Worm (Caenorhabditis elegans) whole organism, L1 larva: ENCODE results near the gene xol-1.

Experiments used
- C04F5.9 ChIP-seq: sonication (generic microtip); optimal IDR thresholded peaks from 2 replicates; lab custom pipeline; 2016; ENCODE audit warnings: missing genetic modification characterization, missing compliant biosample characterization
- C16A3.4 ChIP-seq: fragments of 150-350 bp; optimal IDR thresholded peaks from 2 replicates; lab custom pipeline; 2014; ENCODE audit warnings: missing biosample characterization, missing genetic modification characterization
- F16B12.6 ChIP-seq: fragments of 150-350 bp; optimal IDR thresholded peaks from 2 replicates; lab custom pipeline; 2014; ENCODE audit warnings: missing biosample characterization, missing genetic modification characterization
- alr-1 ChIP-seq: fragments of 200-800 bp; sonication (Bioruptor generic); optimal IDR thresholded peaks from 2 replicates; lab custom pipeline; 2018; ENCODE audit warnings: borderline replicate concordance, mild to moderate bottlenecking, missing genetic modification characterization, missing compliant biosample characterization
- aly-2 ChIP-seq: fragments of 150-350 bp; optimal IDR thresholded peaks from 2 replicates; lab custom pipeline; 2014; ENCODE audit warnings: missing biosample characterization, missing genetic modification characterization
- ama-1 ChIP-seq: fragments of 150-350 bp; optimal IDR thresholded peaks from 2 replicates; lab custom pipeline; 2014
- blmp-1 ChIP-seq: fragments of 150-350 bp; optimal IDR thresholded peaks from 2 replicates; lab custom pipeline; 2014; ENCODE audit warnings: missing biosample characterization, missing genetic modification characterization
- ceh-63 ChIP-seq: fragments of 200-800 bp; sonication (Bioruptor generic); optimal IDR thresholded peaks from 2 replicates; lab custom pipeline; 2018; ENCODE audit warnings: mild to moderate bottlenecking, missing genetic modification characterization, missing compliant biosample characterization
- ceh-88 ChIP-seq: fragments of 200-800 bp; sonication (Bioruptor generic); IDR thresholded peaks from 2 replicates; pipeline ENCODE4 v1.3.6; 2022; ENCODE audit warnings: missing genetic modification characterization, missing compliant biosample characterization
- dsc-1 ChIP-seq: sonication (generic microtip); optimal IDR thresholded peaks from 2 replicates; lab custom pipeline; 2016; ENCODE audit warnings: mild to moderate bottlenecking, missing genetic modification characterization, missing compliant biosample characterization
- efl-3 ChIP-seq: fragments of 200-800 bp; sonication (Bioruptor generic); optimal IDR thresholded peaks from 2 replicates; lab custom pipeline; 2018; ENCODE audit warnings: mild to moderate bottlenecking, missing genetic modification characterization, missing compliant biosample characterization
- ets-5 ChIP-seq: fragments of 200-800 bp; sonication (Bioruptor generic); IDR thresholded peaks from 2 replicates; pipeline ENCODE4 v1.3.6; 2022; ENCODE audit warnings: missing genetic modification characterization, missing compliant biosample characterization
- fkh-10 ChIP-seq: sonication (generic microtip); optimal IDR thresholded peaks from 2 replicates; lab custom pipeline; 2017; ENCODE audit warnings: missing biosample characterization, missing genetic modification reagents, missing genetic modification characterization
- fkh-4 ChIP-seq: sonication (generic microtip); optimal IDR thresholded peaks from 2 replicates; lab custom pipeline; 2016; ENCODE audit warnings: missing compliant biosample characterization, missing genetic modification characterization, borderline replicate concordance
- fkh-8 ChIP-seq: sonication (generic microtip); optimal IDR thresholded peaks from 2 replicates; lab custom pipeline; 2016; ENCODE audit warnings: mild to moderate bottlenecking, missing genetic modification characterization, missing compliant biosample characterization
- hlh-17 ChIP-seq: fragments of 200-800 bp; sonication (Bioruptor generic); optimal IDR thresholded peaks from 2 replicates; lab custom pipeline; 2018; ENCODE audit warnings: missing genetic modification characterization, mild to moderate bottlenecking, missing compliant biosample characterization, moderate library complexity, borderline replicate concordance
- hlh-4 ChIP-seq: sonication (generic microtip); optimal IDR thresholded peaks from 2 replicates; lab custom pipeline; 2016; ENCODE audit warnings: mild to moderate bottlenecking, missing genetic modification characterization, missing compliant biosample characterization
- hpl-2 ChIP-seq: fragments of 150-350 bp; optimal IDR thresholded peaks from 2 replicates; lab custom pipeline; 2014; ENCODE audit warnings: missing biosample characterization, missing genetic modification reagents, missing genetic modification characterization
- jun-1 ChIP-seq: fragments of 150-350 bp; optimal IDR thresholded peaks from 2 replicates; lab custom pipeline; 2014; ENCODE audit warnings: missing biosample characterization, missing genetic modification reagents, missing genetic modification characterization
- lin-13 ChIP-seq: fragments of 150-350 bp; optimal IDR thresholded peaks from 2 replicates; lab custom pipeline; 2014; ENCODE audit warnings: missing biosample characterization, missing genetic modification reagents, missing genetic modification characterization
- lin-14 ChIP-seq: fragments of 200-800 bp; sonication (Bioruptor generic); optimal IDR thresholded peaks from 2 replicates; lab custom pipeline; 2018; ENCODE audit warnings: mild to moderate bottlenecking, missing genetic modification characterization, moderate library complexity, missing compliant biosample characterization
- lin-15B ChIP-seq: fragments of 150-350 bp; sonication (generic microtip); optimal IDR thresholded peaks from 3 replicates; lab custom pipeline; 2014; ENCODE audit warnings: missing biosample characterization, missing genetic modification characterization
- lin-35 ChIP-seq, 2 experiments: fragments of 150-350 bp; optimal IDR thresholded peaks; 2 replicates each; lab custom pipeline; 2014; ENCODE audit warnings: missing biosample characterization in 2 of 2, missing genetic modification characterization in 2 of 2, missing genetic modification reagents in 2 of 2
- lin-39 ChIP-seq: fragments of 150-350 bp; optimal IDR thresholded peaks from 2 replicates; lab custom pipeline; 2014; ENCODE audit warnings: missing biosample characterization, missing genetic modification reagents, missing genetic modification characterization
- mdl-1 ChIP-seq, 2 experiments: fragments of 150-350 bp; optimal IDR thresholded peaks; 2 replicates each; lab custom pipeline; 2014 to 2017; ENCODE audit warnings: missing biosample characterization in 2 of 2, missing genetic modification characterization in 2 of 2, inconsistent platforms in 1 of 2
- mef-2 ChIP-seq: fragments of 150-350 bp; optimal IDR thresholded peaks from 2 replicates; lab custom pipeline; 2014; ENCODE audit warnings: missing biosample characterization, missing genetic modification characterization
- mep-1 ChIP-seq: fragments of 150-350 bp; optimal IDR thresholded peaks from 2 replicates; lab custom pipeline; 2014; ENCODE audit warnings: missing biosample characterization, missing genetic modification characterization
- nhr-11 ChIP-seq: fragments of 150-350 bp; optimal IDR thresholded peaks from 2 replicates; lab custom pipeline; 2014; ENCODE audit warnings: missing biosample characterization, missing genetic modification characterization
- nhr-12 ChIP-seq: sonication (generic microtip); optimal IDR thresholded peaks from 2 replicates; lab custom pipeline; 2017; ENCODE audit warnings: missing biosample characterization, missing genetic modification characterization
- nhr-237 ChIP-seq: fragments of 150-350 bp; optimal IDR thresholded peaks from 2 replicates; lab custom pipeline; 2014; ENCODE audit warnings: missing biosample characterization, missing genetic modification characterization
- nhr-28 ChIP-seq: fragments of 150-350 bp; optimal IDR thresholded peaks from 2 replicates; lab custom pipeline; 2014; ENCODE audit warnings: missing biosample characterization, missing genetic modification characterization
- nhr-71 ChIP-seq: sonication (generic microtip); optimal IDR thresholded peaks from 2 replicates; lab custom pipeline; 2016; ENCODE audit warnings: mild to moderate bottlenecking, missing genetic modification characterization, moderate library complexity, missing compliant biosample characterization
- nhr-76 ChIP-seq: sonication (generic microtip); optimal IDR thresholded peaks from 2 replicates; lab custom pipeline; 2017; ENCODE audit warnings: missing biosample characterization, missing genetic modification characterization
- nhr-77 ChIP-seq: fragments of 150-350 bp; optimal IDR thresholded peaks from 2 replicates; lab custom pipeline; 2014; ENCODE audit warnings: missing biosample characterization, missing genetic modification characterization
- nhr-85 ChIP-seq: sonication (generic microtip); peaks from one replicate; lab custom pipeline; 2016; ENCODE audit warnings: missing genetic modification characterization, inconsistent platforms, missing compliant biosample characterization
- pag-3 ChIP-seq: sonication (generic microtip); optimal IDR thresholded peaks from 2 replicates; lab custom pipeline; 2017; ENCODE audit warnings: missing genetic modification characterization, mild to moderate bottlenecking, missing compliant biosample characterization, antibody characterized with exemption, borderline replicate concordance; ENCODE audit not compliant: insufficient read depth
- rnt-1 ChIP-seq: sonication (generic microtip); optimal IDR thresholded peaks from 2 replicates; lab custom pipeline; 2016; ENCODE audit warnings: mild to moderate bottlenecking, missing genetic modification characterization, moderate library complexity, missing compliant biosample characterization
- skn-1 ChIP-seq: fragments of 150-350 bp; optimal IDR thresholded peaks from 2 replicates; lab custom pipeline; 2014; ENCODE audit warnings: missing biosample characterization, missing genetic modification characterization
- snu-23 ChIP-seq: sonication (generic microtip); optimal IDR thresholded peaks from 2 replicates; lab custom pipeline; 2016; ENCODE audit warnings: missing genetic modification characterization, missing compliant biosample characterization
- sox-4 ChIP-seq: sonication (generic microtip); optimal IDR thresholded peaks from 2 replicates; lab custom pipeline; 2016; ENCODE audit warnings: missing genetic modification characterization, missing compliant biosample characterization
- sptf-1 ChIP-seq: fragments of 150-350 bp; optimal IDR thresholded peaks from 2 replicates; lab custom pipeline; 2014; ENCODE audit warnings: missing biosample characterization, missing genetic modification characterization
- swsn-7 ChIP-seq: sonication (generic microtip); optimal IDR thresholded peaks from 2 replicates; lab custom pipeline; 2016; ENCODE audit warnings: missing genetic modification characterization, missing compliant biosample characterization
- tlp-1 ChIP-seq: fragments of 150-350 bp; optimal IDR thresholded peaks from 2 replicates; lab custom pipeline; 2014; ENCODE audit warnings: missing biosample characterization, missing genetic modification characterization
- unc-130 ChIP-seq: fragments of 150-350 bp; optimal IDR thresholded peaks from 2 replicates; lab custom pipeline; 2017; ENCODE audit warnings: missing biosample characterization, missing genetic modification characterization, inconsistent platforms
- unc-62 ChIP-seq: fragments of 150-350 bp; optimal IDR thresholded peaks from 2 replicates; lab custom pipeline; 2014; ENCODE audit warnings: missing biosample characterization, missing genetic modification reagents, missing genetic modification characterization
- unc-86 ChIP-seq: sonication (generic microtip); optimal IDR thresholded peaks from 2 replicates; lab custom pipeline; 2016; ENCODE audit warnings: missing genetic modification characterization, missing compliant biosample characterization
- unc-98 ChIP-seq: fragments of 200-800 bp; sonication (Bioruptor generic); IDR thresholded peaks from 2 replicates; pipeline ENCODE4 v1.3.6; 2022; ENCODE audit warnings: missing genetic modification characterization, missing compliant biosample characterization
- vab-15 ChIP-seq: sonication (generic microtip); optimal IDR thresholded peaks from 2 replicates; lab custom pipeline; 2017; ENCODE audit warnings: missing genotype, mild to moderate bottlenecking, missing genetic modification characterization, missing compliant biosample characterization
- xbp-1 ChIP-seq: sonication (generic microtip); optimal IDR thresholded peaks from 2 replicates; lab custom pipeline; 2016; ENCODE audit warnings: missing genetic modification characterization, missing compliant biosample characterization
- zip-4 ChIP-seq: fragments of 200-800 bp; sonication (Bioruptor generic); optimal IDR thresholded peaks from 2 replicates; lab custom pipeline; 2018; ENCODE audit warnings: mild to moderate bottlenecking, missing genetic modification characterization, moderate library complexity, missing compliant biosample characterization
- ztf-11 ChIP-seq, 2 experiments: sonication (generic microtip); optimal IDR thresholded peaks; 2 replicates each; lab custom pipeline; 2016 to 2017; ENCODE audit warnings: missing genetic modification characterization in 2 of 2, missing biosample characterization in 1 of 2, missing compliant biosample characterization in 1 of 2
- ztf-4 ChIP-seq: fragments of 150-350 bp; optimal IDR thresholded peaks from 2 replicates; lab custom pipeline; 2014; ENCODE audit warnings: missing biosample characterization, missing genetic modification characterization

Gene xol-1

DNA sequence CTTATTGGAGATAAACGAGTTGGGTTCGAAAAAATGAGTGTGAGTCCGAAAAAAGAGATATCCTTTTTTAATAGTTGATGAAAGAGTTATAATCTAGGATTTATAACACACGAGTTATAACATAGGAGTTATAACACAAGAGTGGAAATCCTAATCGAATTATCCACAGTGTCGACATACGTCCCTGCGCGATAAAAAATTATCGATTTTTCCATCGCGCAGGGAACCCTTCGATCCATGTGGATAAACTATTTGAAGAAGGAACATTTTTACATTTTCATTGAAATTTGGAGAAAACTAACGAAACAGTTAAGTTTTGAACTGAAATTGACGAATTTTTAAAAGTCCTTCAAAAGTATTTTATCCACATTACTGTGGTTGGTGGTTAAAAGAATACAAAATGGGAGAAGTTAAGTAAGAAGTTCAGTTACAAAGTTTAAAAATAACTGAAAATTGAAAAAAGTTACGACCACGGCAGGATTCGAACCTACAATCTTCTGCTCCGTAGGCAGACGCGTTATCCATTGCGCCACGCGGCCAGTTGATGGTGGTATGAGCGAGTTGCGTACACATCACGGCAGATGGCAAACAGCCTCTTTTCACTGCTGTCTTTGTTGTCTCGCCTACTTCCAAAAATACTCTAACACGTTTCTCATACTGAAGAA is 4.8 kb upstream of the xol-1 start:
- peak; percentile 66 for TF ChIP-seq nhr-12
- TF ChIP-seq nhr-237 (tag; lab: Kevin White, UChicago): peak; percentile 96
- TF ChIP-seq swsn-7 (tag; lab: Kevin White, UChicago): peak; percentile 99
- TF ChIP-seq unc-130 (tag; lab: Kevin White, UChicago): peak; percentile 71
- TF ChIP-seq unc-98 (GFP tag; lab: Robert Waterston, UW): peak; percentile 84
- peak; percentile 30 to 94 for TF ChIP-seq ztf-11 (tag; optimal IDR thresholded peaks at IDR 0.05; lab: Kevin White, UChicago)
- peak; percentile 99 for TF ChIP-seq sox-4
- TF ChIP-seq ceh-88 (GFP tag; lab: Robert Waterston, UW): peak; percentile 98
- TF ChIP-seq hlh-4: peak; percentile 44
- TF ChIP-seq vab-15 (tag; lab: Kevin White, UChicago): peak; percentile 65
- peak; percentile 99 for TF ChIP-seq ztf-4 (tag; lab: Kevin White, UChicago)
- TF ChIP-seq lin-14: peak; percentile 98
- no peak for TF ChIP-seq ama-1
- peak; percentile 99 for TF ChIP-seq nhr-85 (tag; lab: Kevin White, UChicago)
- TF ChIP-seq nhr-76 (tag; lab: Kevin White, UChicago): peak; percentile 78
- peak; percentile 97 for TF ChIP-seq xbp-1 (tag; lab: Kevin White, UChicago)
- TF ChIP-seq hlh-17: no peak
- TF ChIP-seq ets-5 (GFP tag; lab: Robert Waterston, UW): no peak
- TF ChIP-seq C16A3.4: peak; percentile 99
- TF ChIP-seq rnt-1: peak; percentile 97
- peak; percentile 97 for TF ChIP-seq unc-86 (tag; lab: Kevin White, UChicago)
- TF ChIP-seq efl-3 (GFP tag; lab: Kevin White, UChicago): peak; percentile 97
- peak; percentile 53 for TF ChIP-seq nhr-28 (tag; lab: Kevin White, UChicago)
- peak; percentile 93 for TF ChIP-seq fkh-4 (tag; lab: Kevin White, UChicago)
- peak; percentile 96 for TF ChIP-seq skn-1
- peak; percentile 99 for TF ChIP-seq aly-2 (tag; lab: Kevin White, UChicago)
- TF ChIP-seq jun-1: peak; percentile 99
- TF ChIP-seq nhr-71 (tag; lab: Kevin White, UChicago): peak; percentile 99
- TF ChIP-seq unc-62 (GFP tag; lab: Kevin White, UChicago): peak; percentile 28
- peak; percentile 100 for TF ChIP-seq mep-1 (tag; lab: Kevin White, UChicago)
- TF ChIP-seq C04F5.9 (tag; lab: Kevin White, UChicago): peak; percentile 93
- TF ChIP-seq snu-23 (GFP tag; lab: Kevin White, UChicago): peak; percentile 100
- TF ChIP-seq pag-3 (tag; lab: Kevin White, UChicago): no peak
- no peak for TF ChIP-seq alr-1 (tag; lab: Kevin White, UChicago)
- peak; percentile 98 for TF ChIP-seq ceh-63 (GFP tag; lab: Kevin White, UChicago)
- peak; percentile 98 for TF ChIP-seq hpl-2
- peak; percentile 88 for TF ChIP-seq mef-2 (tag; lab: Kevin White, UChicago)
- peak; percentile 96 for TF ChIP-seq lin-13 (GFP tag; lab: Kevin White, UChicago)
- TF ChIP-seq nhr-11 (tag; lab: Kevin White, UChicago): peak; percentile 99
- peak; percentile 7 for TF ChIP-seq tlp-1
- TF ChIP-seq zip-4 (GFP tag; lab: Kevin White, UChicago): peak; percentile 97
- peak; percentile 96 for TF ChIP-seq fkh-8 (tag; lab: Kevin White, UChicago)
- TF ChIP-seq lin-39 (tag; lab: Kevin White, UChicago): peak; percentile 99
- peak; percentile 72 for TF ChIP-seq blmp-1 (tag; lab: Kevin White, UChicago)
- TF ChIP-seq mdl-1 (tag; optimal IDR thresholded peaks at IDR 0.05; lab: Kevin White, UChicago): peak; percentile 42 to 86
- TF ChIP-seq nhr-77: peak; percentile 97
- peak; percentile 63 to 91 for TF ChIP-seq lin-35 (GFP tag; optimal IDR thresholded peaks at IDR 0.05; lab: Kevin White, UChicago)
- TF ChIP-seq sptf-1: no peak
- peak; percentile 59 for TF ChIP-seq lin-15B
- peak; percentile 99 for TF ChIP-seq fkh-10
- TF ChIP-seq dsc-1: peak; percentile 100
- peak; percentile 50 for TF ChIP-seq F16B12.6 (tag; lab: Kevin White, UChicago)
